Fruit fly (Drosophila melanogaster) S2 (cell line): ENCODE results near the gene CG15747.

ENCODE experiments used
- CG8478 ChIP-seq: fragments of >200 bp; optimal IDR thresholded peaks from 2 replicates; lab custom pipeline; 2018
- CTCF ChIP-seq, 2 experiments: fragments of >200 bp; optimal IDR thresholded peaks; 2 replicates each; lab custom pipeline; 2018

- TF ChIP-seq CG8478 (lab: Kevin White, UChicago) (no peak), CTCF (optimal IDR thresholded peaks at IDR 0.05; lab: Kevin White, UChicago) (no peak)
These were observed 46.1 kb downstream of the CG15747 start for dm6 chrX:13384177-13384576.
